Fruit fly (Drosophila melanogaster) whole organism, embryonic: Measurements from ENCODE around the gene Vps13D.

Experiments
- Aef1 ChIP-seq: fragments of 200-800 bp; sonication (Bioruptor generic); IDR thresholded peaks from 3 replicates; pipeline ENCODE4 v1.3.6; 2022; ENCODE audit warnings: missing biosample characterization, missing genetic modification characterization
- CG10979 ChIP-seq: fragments of 200-800 bp; sonication (Bioruptor generic); optimal IDR thresholded peaks from 2 replicates; lab custom pipeline; 2018; ENCODE audit warnings: missing biosample characterization, mild to moderate bottlenecking, missing genetic modification characterization, moderate library complexity
- CG11093 ChIP-seq: fragments of 200-800 bp; sonication (Bioruptor generic); IDR thresholded peaks from 3 replicates; pipeline ENCODE4 v1.3.6; 2022; ENCODE audit warnings: missing biosample characterization, missing genetic modification characterization
- CG13123 ChIP-seq: fragments of 200-800 bp; sonication (Bioruptor generic); optimal IDR thresholded peaks from 2 replicates; lab custom pipeline; 2016; ENCODE audit warnings: missing biosample characterization, missing genetic modification characterization
- CG14014 ChIP-seq: fragments of 200-800 bp; sonication (Bioruptor generic); IDR thresholded peaks from 2 replicates; pipeline ENCODE4 v1.3.6; 2022; ENCODE audit warnings: missing biosample characterization, missing genetic modification characterization
- CG15269 ChIP-seq: fragments of 200-800 bp; sonication (Bioruptor generic); optimal IDR thresholded peaks from 2 replicates; lab custom pipeline; 2018; ENCODE audit warnings: missing biosample characterization, mild to moderate bottlenecking, missing genetic modification characterization, moderate library complexity
- CG2199 ChIP-seq: fragments of 200-800 bp; sonication (Bioruptor generic); IDR thresholded peaks from 3 replicates; pipeline ENCODE4 v1.3.6; 2022; ENCODE audit warnings: missing biosample characterization, missing genetic modification characterization
- CG34376 ChIP-seq: fragments of 200-800 bp; sonication (Bioruptor generic); optimal IDR thresholded peaks from 2 replicates; lab custom pipeline; 2018; ENCODE audit warnings: missing biosample characterization, mild to moderate bottlenecking, missing genetic modification characterization
- CG34422 ChIP-seq: fragments of 200-800 bp; sonication (Bioruptor generic); IDR thresholded peaks from 3 replicates; pipeline ENCODE4 v1.3.6; 2022; ENCODE audit warnings: missing biosample characterization, missing genetic modification characterization
- CG3726 ChIP-seq: fragments of 200-800 bp; sonication (Bioruptor generic); IDR thresholded peaks from 3 replicates; pipeline ENCODE4, ENCODE4 v1.3.6; 2022; ENCODE audit warnings: missing biosample characterization, missing genetic modification characterization
- CG4820 ChIP-seq: fragments of 200-800 bp; sonication (Bioruptor generic); optimal IDR thresholded peaks from 3 replicates; lab custom pipeline; 2016; ENCODE audit warnings: missing biosample characterization, missing genetic modification characterization
- CG6683 ChIP-seq: fragments of 200-800 bp; sonication (Bioruptor generic); optimal IDR thresholded peaks from 2 replicates; lab custom pipeline; 2017; ENCODE audit warnings: missing biosample characterization, mild to moderate bottlenecking, missing genetic modification characterization, missing genetic modification reagents
- CG8765 ChIP-seq: fragments of 200-800 bp; sonication (Bioruptor generic); IDR thresholded peaks from 2 replicates; pipeline ENCODE4 v1.3.6; 2022; ENCODE audit warnings: missing biosample characterization, missing genetic modification characterization
- CG8944 ChIP-seq: fragments of 200-800 bp; sonication (Bioruptor generic); optimal IDR thresholded peaks from 3 replicates; lab custom pipeline; 2016; ENCODE audit warnings: missing biosample characterization, missing genetic modification characterization
- D ChIP-seq, 2 experiments: fragments of 200-800 bp in 1 of 2; fragments of >200 bp in 1 of 2; sonication (Bioruptor generic) in 1 of 2; optimal IDR thresholded peaks; 2 replicates in 1 of 2; 3 replicates in 1 of 2; lab custom pipeline; 2017; ENCODE audit warnings: mild to moderate bottlenecking in 1 of 2, missing biosample characterization in 1 of 2, missing genetic modification characterization in 1 of 2, missing genetic modification reagents in 1 of 2
- Dip2 ChIP-seq: fragments of 200-800 bp; sonication (Bioruptor generic); IDR thresholded peaks from 2 replicates; pipeline ENCODE4 v1.3.6; 2022; ENCODE audit warnings: missing biosample characterization, missing genetic modification characterization
- Doc2 ChIP-seq: fragments of 200-800 bp; sonication (Bioruptor generic); IDR thresholded peaks from 2 replicates; pipeline ENCODE4 v1.3.6; 2022; ENCODE audit warnings: missing biosample characterization, missing genetic modification characterization
- Fer3 ChIP-seq: fragments of 200-800 bp; sonication (Bioruptor generic); optimal IDR thresholded peaks from 2 replicates; lab custom pipeline; 2018; ENCODE audit warnings: missing biosample characterization, mild to moderate bottlenecking, missing genetic modification characterization, moderate library complexity
- HmgD ChIP-seq: fragments of 200-800 bp; sonication (Bioruptor generic); optimal IDR thresholded peaks from 3 replicates; lab custom pipeline; 2016; ENCODE audit warnings: missing biosample characterization, missing genetic modification characterization
- Kr ChIP-seq: fragments of 200-800 bp; sonication (Bioruptor generic); optimal IDR thresholded peaks from 2 replicates; lab custom pipeline; 2017; ENCODE audit warnings: missing biosample characterization, mild to moderate bottlenecking, missing genetic modification characterization
- Lpt ChIP-seq: fragments of >200 bp; optimal IDR thresholded peaks from 2 replicates; lab custom pipeline; 2018; ENCODE audit warnings: missing biosample characterization, missing genetic modification characterization
- Med ChIP-seq: fragments of 200-800 bp; sonication (Bioruptor generic); peaks from one replicate; lab custom pipeline; 2016; ENCODE audit warnings: missing biosample characterization, missing genetic modification characterization, mild to moderate bottlenecking, inconsistent platforms, moderate library complexity
- Mrtf ChIP-seq: fragments of 200-800 bp; sonication (Bioruptor generic); IDR thresholded peaks from 3 replicates; pipeline ENCODE4 v1.3.6; 2022; ENCODE audit warnings: missing biosample characterization, missing genetic modification characterization
- NFAT ChIP-seq: fragments of 200-800 bp; sonication (Bioruptor generic); IDR thresholded peaks from 2 replicates; pipeline ENCODE4 v1.3.6; 2022; ENCODE audit warnings: missing biosample characterization, missing genetic modification characterization
- Opbp ChIP-seq: fragments of 200-800 bp; sonication (Bioruptor generic); IDR thresholded peaks from 3 replicates; pipeline ENCODE4 v1.3.6; 2022; ENCODE audit warnings: missing biosample characterization, missing genetic modification characterization; ENCODE audit not compliant: partially characterized antibody
- Ravus ChIP-seq: fragments of 200-800 bp; sonication (Bioruptor generic); IDR thresholded peaks from 2 replicates; pipeline ENCODE4 v1.3.6; 2022; ENCODE audit warnings: missing biosample characterization, missing genetic modification characterization
- az2 ChIP-seq: fragments of 200-800 bp; sonication (Bioruptor generic); optimal IDR thresholded peaks from 3 replicates; lab custom pipeline; 2016; ENCODE audit warnings: missing biosample characterization, missing genetic modification characterization
- bcd ChIP-seq: fragments of 200-800 bp; sonication (Bioruptor generic); optimal IDR thresholded peaks from 2 replicates; lab custom pipeline; 2017; ENCODE audit warnings: missing biosample characterization, mild to moderate bottlenecking, missing genetic modification characterization
- cad ChIP-seq: fragments of >200 bp; optimal IDR thresholded peaks from 2 replicates; lab custom pipeline; 2017; ENCODE audit warnings: missing biosample characterization, missing genetic modification characterization
- chm ChIP-seq: fragments of 200-800 bp; sonication (Bioruptor generic); IDR thresholded peaks from 2 replicates; pipeline ENCODE4 v1.3.6; 2022; ENCODE audit warnings: missing biosample characterization, missing genetic modification characterization
- corto ChIP-seq: fragments of 200-800 bp; sonication (Bioruptor generic); optimal IDR thresholded peaks from 2 replicates; lab custom pipeline; 2016; ENCODE audit warnings: missing biosample characterization, mild to moderate bottlenecking, missing genetic modification characterization, moderate library complexity
- croc ChIP-seq: fragments of 200-800 bp; sonication (Bioruptor generic); conservative IDR thresholded peaks from 3 replicates; pipeline ENCODE4 v1.3.6; 2022; ENCODE audit warnings: missing biosample characterization, missing genetic modification characterization
- dm ChIP-seq: fragments of 200-800 bp; sonication (Bioruptor generic); optimal IDR thresholded peaks from 3 replicates; lab custom pipeline; 2016; ENCODE audit warnings: missing biosample characterization, missing genetic modification characterization
- ftz-f1 ChIP-seq: fragments of 200-800 bp; sonication (Bioruptor generic); optimal IDR thresholded peaks from 2 replicates; lab custom pipeline; 2016; ENCODE audit warnings: missing biosample characterization, missing genetic modification characterization
- gcm ChIP-seq: fragments of 200-800 bp; sonication (Bioruptor generic); optimal IDR thresholded peaks from 2 replicates; lab custom pipeline; 2019; ENCODE audit warnings: missing biosample characterization, mild to moderate bottlenecking, missing genetic modification characterization, moderate library complexity
- h ChIP-seq: fragments of >200 bp; optimal IDR thresholded peaks from 2 replicates; lab custom pipeline; 2017
- ham ChIP-seq: fragments of 200-800 bp; sonication (Bioruptor generic); IDR thresholded peaks from 2 replicates; pipeline ENCODE4 v1.3.6; 2022; ENCODE audit warnings: missing biosample characterization, missing genetic modification characterization
- ken ChIP-seq: fragments of 200-800 bp; sonication (Bioruptor generic); IDR thresholded peaks from 3 replicates; pipeline ENCODE4 v1.3.6; 2022; ENCODE audit warnings: missing biosample characterization, missing genetic modification characterization
- lbe ChIP-seq: fragments of 200-800 bp; sonication (Bioruptor generic); optimal IDR thresholded peaks from 2 replicates; lab custom pipeline; 2016; ENCODE audit warnings: missing biosample characterization, mild to moderate bottlenecking, missing genetic modification characterization
- lilli ChIP-seq: fragments of 200-800 bp; sonication (Bioruptor generic); optimal IDR thresholded peaks from 3 replicates; lab custom pipeline; 2016; ENCODE audit warnings: missing biosample characterization, missing genetic modification characterization
- nau ChIP-seq: fragments of 200-800 bp; sonication (Bioruptor generic); optimal IDR thresholded peaks from 3 replicates; lab custom pipeline; 2017; ENCODE audit warnings: missing biosample characterization, mild to moderate bottlenecking, missing genetic modification characterization, missing genetic modification reagents
- org-1 ChIP-seq: fragments of 200-800 bp; sonication (Bioruptor generic); optimal IDR thresholded peaks from 2 replicates; lab custom pipeline; 2017; ENCODE audit warnings: missing biosample characterization, missing genetic modification characterization
- pb ChIP-seq: fragments of 200-800 bp; sonication (Bioruptor generic); optimal IDR thresholded peaks from 3 replicates; lab custom pipeline; 2016; ENCODE audit warnings: missing biosample characterization, missing genetic modification characterization
- prd ChIP-seq, 3 experiments: fragments of >200 bp in 2 of 3; fragments of 200-800 bp in 1 of 3; sonication (Bioruptor generic) in 1 of 3; optimal IDR thresholded peaks in 2 of 3; IDR thresholded peaks in 1 of 3; 2 replicates in 2 of 3; 3 replicates in 1 of 3; pipeline versions ENCODE4 v1.3.6 to Lab custom; 2017 to 2022; ENCODE audit warnings: missing biosample characterization in 1 of 3, missing genetic modification characterization in 1 of 3
- psq ChIP-seq: fragments of 200-800 bp; sonication (Bioruptor generic); optimal IDR thresholded peaks from 2 replicates; lab custom pipeline; 2017; ENCODE audit warnings: missing biosample characterization, missing genetic modification characterization
- repo ChIP-seq: fragments of 200-800 bp; sonication (Bioruptor generic); optimal IDR thresholded peaks from 2 replicates; lab custom pipeline; 2016; ENCODE audit warnings: missing biosample characterization, missing genetic modification characterization
- row ChIP-seq: fragments of 200-800 bp; sonication (Bioruptor generic); IDR thresholded peaks from 3 replicates; pipeline ENCODE4 v1.3.6; 2022; ENCODE audit warnings: missing biosample characterization, missing genetic modification characterization
- sc ChIP-seq, 3 experiments: fragments of >200 bp in 2 of 3; fragments of 200-800 bp in 1 of 3; sonication (Bioruptor generic) in 1 of 3; optimal IDR thresholded peaks; 2 replicates in 2 of 3; 3 replicates in 1 of 3; lab custom pipeline; 2017; ENCODE audit warnings: mild to moderate bottlenecking in 1 of 3, missing biosample characterization in 1 of 3, missing genetic modification characterization in 1 of 3, missing genetic modification reagents in 1 of 3
- tup ChIP-seq: fragments of 200-800 bp; sonication (Bioruptor generic); optimal IDR thresholded peaks from 2 replicates; lab custom pipeline; 2016; ENCODE audit warnings: missing biosample characterization, mild to moderate bottlenecking, missing genetic modification characterization, moderate library complexity
- twi ChIP-seq: fragments of 200-800 bp; optimal IDR thresholded peaks from 2 replicates; lab custom pipeline; 2019; ENCODE audit warnings: missing biosample characterization, mild to moderate bottlenecking, missing genetic modification characterization, moderate library complexity
- vvl ChIP-seq: fragments of 200-800 bp; sonication (Bioruptor generic); IDR thresholded peaks from 2 replicates; pipeline ENCODE4 v1.3.6; 2022; ENCODE audit warnings: missing biosample characterization, missing genetic modification characterization

Vps13D gene

DNA sequence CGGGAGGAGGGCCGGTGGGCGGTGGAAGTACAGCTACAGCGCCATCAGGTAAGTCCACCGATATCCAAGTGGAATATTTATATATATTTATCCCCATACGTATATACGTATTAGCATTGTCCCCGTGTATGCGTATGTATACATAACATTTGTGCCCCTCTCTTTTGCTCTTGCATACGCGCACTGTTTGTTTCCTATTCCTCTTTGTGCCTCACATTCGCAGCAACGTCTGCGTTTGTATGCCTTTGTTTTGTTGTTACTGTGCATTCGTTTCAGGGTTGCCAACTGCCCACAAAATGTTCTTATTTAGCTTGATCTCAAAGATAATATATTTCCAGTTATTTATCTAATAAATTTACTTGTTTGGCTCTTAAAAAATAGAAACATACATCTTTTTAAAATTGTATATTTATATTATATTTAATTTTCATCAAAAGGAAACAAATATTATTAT is 51.5 kb downstream of the Vps13D start (continued):
- TF ChIP-seq twi (tag; lab: Kevin White, UChicago) (no peak), D (optimal IDR thresholded peaks at IDR 0.05; lab: Kevin White, UChicago) (no peak), D (GFP tag; optimal IDR thresholded peaks at IDR 0.05; lab: Kevin White, UChicago) (peak; percentile 51), row (GFP tag; lab: Robert Waterston, UW) (peak; percentile 72), CG14014 (GFP tag; lab: Robert Waterston, UW) (peak; percentile 51; the same call in 1 of the 2 replicates), chm (GFP tag; lab: Robert Waterston, UW) (peak; percentile 79; the same call in 1 of the 2 replicates), Fer3 (peak; percentile 35), CG11093 (GFP tag; lab: Robert Waterston, UW) (no peak), CG15269 (tag; lab: Kevin White, UChicago) (peak; percentile 80), corto (no peak), Doc2 (GFP tag; lab: Robert Waterston, UW) (no peak), CG10979 (peak; percentile 61), org-1 (GFP tag; lab: Kevin White, UChicago) (peak; percentile 12), CG8765 (GFP tag; lab: Robert Waterston, UW) (no peak), NFAT (no peak), Lpt (GFP tag; lab: Kevin White, UChicago) (no peak), tup (GFP tag; lab: Kevin White, UChicago) (no peak), Opbp (GFP tag; lab: Robert Waterston, UW) (no peak), Kr (GFP tag; lab: Kevin White, UChicago) (no peak), Mrtf (GFP tag; lab: Robert Waterston, UW) (no peak), CG3726 (no peak), lbe (GFP tag; lab: Kevin White, UChicago) (peak; percentile 55), CG6683 (GFP tag; lab: Kevin White, UChicago) (peak; percentile 17), Dip2 (GFP tag; lab: Robert Waterston, UW) (no peak), Ravus (no peak), prd (optimal IDR thresholded peaks at IDR 0.05; lab: Kevin White, UChicago) (no peak), prd (GFP tag; IDR thresholded peaks at IDR 0.05; lab: Robert Waterston, UW) (0 out of 3 replicates have a peak, but pooled peaks have one; percentile 34), az2 (peak; percentile 54), CG34422 (GFP tag; lab: Robert Waterston, UW) (no peak; the same call in 2 of the 3 replicates), dm (no peak), CG2199 (GFP tag; lab: Robert Waterston, UW) (no peak), ftz-f1 (GFP tag; lab: Kevin White, UChicago) (no peak), lilli (GFP tag; lab: Kevin White, UChicago) (peak; percentile 33), croc (GFP tag; lab: Robert Waterston, UW) (no peak), CG34376 (GFP tag; lab: Kevin White, UChicago) (peak; percentile 72), psq (GFP tag; lab: Kevin White, UChicago) (peak; percentile 99), CG8944 (GFP tag; lab: Kevin White, UChicago) (no peak), pb (no peak), sc (optimal IDR thresholded peaks at IDR 0.05; lab: Kevin White, UChicago) (no peak), sc (GFP tag; optimal IDR thresholded peaks at IDR 0.05; lab: Kevin White, UChicago) (peak; percentile 27), gcm (GFP tag; lab: Kevin White, UChicago) (peak; percentile 64), nau (GFP tag; lab: Kevin White, UChicago) (no peak), HmgD (GFP tag; lab: Kevin White, UChicago) (no peak), ken (GFP tag; lab: Robert Waterston, UW) (no peak), ham (GFP tag; lab: Robert Waterston, UW) (no peak), h (no peak), vvl (peak; percentile 69), Aef1 (GFP tag; lab: Robert Waterston, UW) (no peak), cad (GFP tag; lab: Kevin White, UChicago) (no peak), CG13123 (no peak), CG4820 (GFP tag; lab: Kevin White, UChicago) (no peak), repo (no peak), bcd (GFP tag; lab: Kevin White, UChicago) (no peak), Med (GFP tag; lab: Kevin White, UChicago) (peak; percentile 75)
